Fruit fly (Drosophila melanogaster) S2 (cell line): ENCODE results near the gene Or65b.

Experiments
- CG8478 ChIP-seq: fragments of >200 bp; optimal IDR thresholded peaks from 2 replicates; lab custom pipeline; 2018
- CTCF ChIP-seq, 2 experiments: fragments of >200 bp; optimal IDR thresholded peaks; 2 replicates each; lab custom pipeline; 2018

Gene Or65b

DNA sequence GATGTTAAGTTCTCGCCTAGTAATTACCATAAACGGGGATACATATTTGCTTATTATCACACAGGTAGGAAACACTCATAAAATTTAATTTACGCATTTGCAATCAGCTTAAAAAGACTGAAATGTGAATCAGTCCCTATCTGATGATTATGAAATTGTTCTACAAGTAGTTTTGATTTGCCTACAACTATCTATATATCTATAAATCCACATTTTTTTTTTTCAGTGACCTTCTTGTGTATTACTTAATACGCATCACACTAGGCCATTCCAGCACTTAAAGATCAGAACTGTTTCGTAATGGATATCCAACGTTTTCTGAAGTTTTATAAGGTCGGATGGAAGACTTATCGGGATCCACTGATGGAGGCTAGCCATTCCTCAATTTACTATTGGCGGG, at the start of gene Or65b:
Gene Or65b (plus strand): TSS at position 301 of the 400 bp plus-strand sequence.
- TF ChIP-seq CTCF (optimal IDR thresholded peaks at IDR 0.05; lab: Kevin White, UChicago) (no peak), CG8478 (lab: Kevin White, UChicago) (no peak)

DNA sequence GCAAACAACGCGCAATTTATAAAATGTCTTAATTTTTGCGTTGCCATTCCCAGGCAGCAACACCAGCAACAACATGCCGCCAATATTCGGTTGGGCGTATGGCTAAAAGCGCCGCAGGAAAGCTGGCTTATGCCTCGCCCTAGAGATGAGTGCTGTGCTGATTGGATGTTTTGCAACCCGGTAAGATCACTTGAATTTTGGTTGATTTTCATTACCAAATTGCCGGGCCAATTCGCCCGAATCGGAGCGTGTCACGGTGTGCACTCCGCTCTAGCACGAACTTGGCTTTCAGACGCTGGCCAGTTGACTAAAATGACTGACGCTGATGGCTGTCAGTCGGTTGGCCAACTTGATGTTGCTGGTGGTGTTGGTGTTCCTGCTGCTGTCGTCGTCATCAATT, 40.0 kb upstream of the Or65b start:
- no peak for TF ChIP-seq CG8478 (lab: Kevin White, UChicago)
- TF ChIP-seq CTCF (optimal IDR thresholded peaks at IDR 0.05; lab: Kevin White, UChicago): no peak

DNA sequence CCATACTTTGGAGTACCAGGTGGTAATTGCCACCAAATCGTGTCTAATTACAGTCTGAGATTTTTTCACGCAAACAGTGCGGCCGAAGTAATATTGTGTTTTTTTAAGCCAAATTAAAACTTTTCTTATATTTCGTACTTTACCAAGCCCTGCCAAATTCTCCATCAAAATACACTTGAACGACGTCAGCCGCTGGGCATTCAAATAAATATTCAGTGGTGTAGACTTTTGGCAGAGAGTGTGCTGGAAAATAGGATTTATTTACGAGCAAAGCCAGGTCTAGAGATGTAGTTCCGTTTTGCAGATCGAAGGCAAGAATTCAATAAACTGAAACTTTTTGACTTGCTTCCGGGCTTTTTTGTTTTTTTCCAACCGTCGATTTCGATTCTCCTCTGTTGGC, 28.8 kb upstream of the Or65b start:
- TF ChIP-seq CG8478 (lab: Kevin White, UChicago): no peak
- no peak for TF ChIP-seq CTCF (optimal IDR thresholded peaks at IDR 0.05; lab: Kevin White, UChicago)

DNA sequence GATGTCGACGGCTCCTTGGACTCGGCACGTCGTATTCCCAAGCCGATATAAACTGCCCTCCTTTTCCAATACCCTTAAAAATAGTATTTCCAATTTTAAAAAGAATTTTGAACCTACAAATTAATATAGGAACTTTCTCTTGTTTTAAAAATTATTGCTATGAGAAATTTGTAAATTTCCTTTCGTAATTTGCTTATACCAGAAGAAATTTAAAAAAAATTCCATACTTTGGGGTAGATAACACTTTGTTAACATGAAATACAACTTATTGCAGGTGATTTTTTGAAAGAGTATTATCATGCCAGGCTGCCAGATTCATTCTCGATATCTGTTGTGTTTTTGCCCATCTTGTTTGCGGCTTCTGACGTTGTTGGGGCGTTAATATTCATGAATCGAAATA, 22.9 kb upstream of the Or65b start:
- TF ChIP-seq CG8478 (lab: Kevin White, UChicago): no peak
- no peak for TF ChIP-seq CTCF (optimal IDR thresholded peaks at IDR 0.05; lab: Kevin White, UChicago)

DNA sequence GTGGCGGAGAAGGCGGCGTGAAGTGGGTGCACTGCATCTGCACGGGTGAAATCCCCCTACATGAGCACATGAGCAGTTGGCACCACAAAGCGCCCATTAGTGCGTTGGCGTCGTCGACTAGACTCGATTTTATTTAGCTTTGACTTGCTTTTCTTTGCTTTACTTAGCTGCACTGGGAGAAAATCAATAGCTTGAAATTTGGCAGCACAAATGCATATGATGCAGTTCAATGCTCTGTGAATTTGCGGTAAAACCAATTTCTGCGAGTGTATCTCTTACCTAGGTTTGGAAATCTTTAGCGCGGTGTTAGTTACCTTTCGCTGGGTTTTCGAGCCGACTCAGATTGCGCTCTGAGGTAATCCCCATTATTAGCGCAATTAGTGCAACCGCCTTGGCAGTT, 20.6 kb upstream of the Or65b start:
- no peak for TF ChIP-seq CTCF (optimal IDR thresholded peaks at IDR 0.05; lab: Kevin White, UChicago)
- no peak for TF ChIP-seq CG8478 (lab: Kevin White, UChicago)

dm6 chr3L:6307298-6307697, 18.1 kb upstream of the Or65b start:
- TF ChIP-seq CG8478 (lab: Kevin White, UChicago): no peak
- TF ChIP-seq CTCF (optimal IDR thresholded peaks at IDR 0.05; lab: Kevin White, UChicago): no peak

dm6 chr3L:6308596-6308995, 16.8 kb upstream of the Or65b start:
- TF ChIP-seq CTCF (optimal IDR thresholded peaks at IDR 0.05; lab: Kevin White, UChicago): no peak
- no peak for TF ChIP-seq CG8478 (lab: Kevin White, UChicago)

- TF ChIP-seq CG8478 (lab: Kevin White, UChicago) (no peak), CTCF (optimal IDR thresholded peaks at IDR 0.05; lab: Kevin White, UChicago) (no peak)
Observed at dm6 chr3L:6309726-6310125, 15.7 kb upstream of the Or65b start.

DNA sequence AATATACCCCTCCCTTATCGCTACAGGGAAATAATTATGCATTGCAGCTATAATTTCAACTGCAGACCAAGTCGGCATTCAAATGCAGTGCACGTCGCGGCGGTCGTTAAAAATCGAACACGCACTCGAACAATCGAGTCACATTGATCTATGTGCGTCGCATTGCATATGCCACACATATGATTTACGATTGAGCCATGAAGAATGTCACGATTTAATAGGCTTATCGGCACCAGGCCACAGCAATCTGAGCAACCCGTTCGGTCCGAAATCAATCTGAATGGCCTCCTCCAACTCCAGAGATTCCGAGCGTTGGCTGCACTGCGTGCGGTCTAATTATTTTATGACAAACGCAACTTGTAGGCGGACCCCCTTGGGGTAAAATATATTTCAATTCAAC, 14.9 kb upstream of the Or65b start:
- TF ChIP-seq CG8478 (lab: Kevin White, UChicago): no peak
- no peak for TF ChIP-seq CTCF (optimal IDR thresholded peaks at IDR 0.05; lab: Kevin White, UChicago)

dm6 chr3L:6312029-6312623, 13.3 kb upstream of the Or65b start:
- no peak for TF ChIP-seq CG8478 (lab: Kevin White, UChicago)
- no peak for TF ChIP-seq CTCF (optimal IDR thresholded peaks at IDR 0.05; lab: Kevin White, UChicago)

DNA sequence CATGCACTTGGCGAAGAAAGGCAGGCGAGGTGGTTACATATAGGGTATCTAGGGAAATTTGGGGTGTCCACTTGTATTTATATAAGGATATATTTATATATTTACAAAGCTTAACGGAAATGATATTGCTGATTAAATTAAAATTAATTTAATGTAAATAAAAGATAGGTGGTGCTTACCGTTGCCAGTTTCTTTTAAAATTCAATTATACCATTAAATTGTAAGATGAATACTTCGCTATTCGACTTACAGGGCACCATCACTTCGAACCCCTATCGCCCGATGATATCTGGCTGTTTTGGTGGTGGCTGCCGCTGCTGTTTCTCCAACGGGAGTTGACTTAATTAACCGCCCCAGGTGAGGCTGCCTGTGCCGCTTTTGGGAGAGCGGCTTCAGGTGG, 9.7 kb upstream of the Or65b start:
- no peak for TF ChIP-seq CTCF (optimal IDR thresholded peaks at IDR 0.05; lab: Kevin White, UChicago)
- TF ChIP-seq CG8478 (lab: Kevin White, UChicago): no peak

DNA sequence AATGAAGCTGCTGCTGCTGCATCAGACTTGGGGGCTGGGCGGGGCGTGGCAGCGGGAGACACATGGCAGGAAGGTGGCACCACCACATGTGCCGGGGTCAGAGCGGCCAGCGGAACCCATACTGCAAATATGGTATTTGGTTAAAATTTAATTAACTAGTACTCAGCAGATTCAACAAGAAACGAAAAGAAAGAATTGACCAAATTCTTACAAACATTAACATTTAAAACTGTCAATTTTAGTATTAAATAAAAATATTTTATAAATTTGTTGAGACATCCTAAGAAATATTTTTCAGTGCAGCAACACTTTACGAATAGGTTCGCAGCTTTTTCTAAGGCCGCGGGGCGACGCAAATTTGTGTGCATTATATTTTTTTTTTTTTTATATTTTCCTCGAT, 7.9 kb upstream of the Or65b start:
- TF ChIP-seq CTCF (optimal IDR thresholded peaks at IDR 0.05; lab: Kevin White, UChicago): no peak
- no peak for TF ChIP-seq CG8478 (lab: Kevin White, UChicago)

DNA sequence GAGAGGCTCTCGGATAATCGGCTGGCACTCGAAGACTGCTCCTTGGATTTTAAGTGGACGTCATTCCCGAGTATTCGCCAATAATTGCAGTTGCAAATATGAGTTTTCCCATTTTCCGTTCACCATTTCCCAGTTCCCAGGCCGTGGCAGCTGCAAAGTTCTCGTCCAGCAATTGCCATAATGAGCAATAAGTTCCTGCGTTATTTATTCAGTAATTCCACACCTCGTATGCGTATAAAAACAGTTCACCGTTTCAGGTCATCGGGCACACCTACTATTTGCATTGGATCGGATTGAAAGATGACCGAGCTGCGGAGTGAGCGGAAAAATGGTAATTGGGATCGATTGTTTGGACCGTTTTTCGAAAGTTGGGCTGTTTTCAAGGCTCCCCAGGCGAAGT, 5.1 kb upstream of the Or65b start, which contains the start of gene Or65a:
Gene Or65a (plus strand): TSS at position 301 of the 400 bp plus-strand sequence.
- TF ChIP-seq CTCF (optimal IDR thresholded peaks at IDR 0.05; lab: Kevin White, UChicago) (no peak), CG8478 (lab: Kevin White, UChicago) (no peak)

DNA sequence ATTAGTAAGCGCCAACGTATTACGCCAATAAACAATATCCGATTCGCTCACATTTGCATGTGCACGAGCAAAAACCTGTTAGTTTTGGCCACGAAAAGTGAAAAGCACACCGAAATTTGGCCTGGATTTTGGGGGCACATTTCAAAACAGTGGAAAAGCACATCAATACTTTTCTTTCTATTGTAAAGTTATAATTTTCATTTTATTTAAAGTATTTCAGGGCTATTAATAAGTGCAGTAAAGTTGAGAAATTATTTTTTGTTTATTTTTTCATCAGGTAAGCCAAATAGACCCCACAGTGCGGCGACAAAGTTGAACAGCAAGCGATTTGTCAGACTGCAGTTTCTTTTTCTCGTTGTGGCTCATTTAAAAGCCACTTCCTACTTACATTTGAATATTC, 2.7 kb upstream of the Or65b start:
- TF ChIP-seq CG8478 (lab: Kevin White, UChicago): no peak
- TF ChIP-seq CTCF (optimal IDR thresholded peaks at IDR 0.05; lab: Kevin White, UChicago): no peak

DNA sequence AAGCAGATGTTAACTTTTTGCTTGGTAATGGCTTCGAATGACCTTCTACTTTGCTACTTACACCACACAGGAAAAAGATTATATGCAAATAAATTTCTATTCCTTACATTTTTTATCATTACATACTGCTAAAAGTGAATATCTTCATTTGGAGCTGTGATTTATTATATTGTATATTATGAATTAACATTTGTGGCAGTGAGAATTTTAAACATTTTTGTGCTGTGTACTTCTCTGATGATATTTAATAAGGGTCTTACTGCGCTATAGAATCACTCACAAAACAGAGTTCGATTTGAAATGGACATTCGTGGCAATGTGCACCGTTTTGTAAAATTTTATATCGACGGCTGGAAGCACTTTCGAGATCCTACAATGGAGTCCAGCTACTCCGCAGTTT, 1.9 kb downstream of the Or65b start, which contains the start of gene Or65c:
Gene Or65c (plus strand): TSS at position 301 of the 400 bp plus-strand sequence.
- TF ChIP-seq CTCF (optimal IDR thresholded peaks at IDR 0.05; lab: Kevin White, UChicago) (no peak), CG8478 (lab: Kevin White, UChicago) (no peak)

DNA sequence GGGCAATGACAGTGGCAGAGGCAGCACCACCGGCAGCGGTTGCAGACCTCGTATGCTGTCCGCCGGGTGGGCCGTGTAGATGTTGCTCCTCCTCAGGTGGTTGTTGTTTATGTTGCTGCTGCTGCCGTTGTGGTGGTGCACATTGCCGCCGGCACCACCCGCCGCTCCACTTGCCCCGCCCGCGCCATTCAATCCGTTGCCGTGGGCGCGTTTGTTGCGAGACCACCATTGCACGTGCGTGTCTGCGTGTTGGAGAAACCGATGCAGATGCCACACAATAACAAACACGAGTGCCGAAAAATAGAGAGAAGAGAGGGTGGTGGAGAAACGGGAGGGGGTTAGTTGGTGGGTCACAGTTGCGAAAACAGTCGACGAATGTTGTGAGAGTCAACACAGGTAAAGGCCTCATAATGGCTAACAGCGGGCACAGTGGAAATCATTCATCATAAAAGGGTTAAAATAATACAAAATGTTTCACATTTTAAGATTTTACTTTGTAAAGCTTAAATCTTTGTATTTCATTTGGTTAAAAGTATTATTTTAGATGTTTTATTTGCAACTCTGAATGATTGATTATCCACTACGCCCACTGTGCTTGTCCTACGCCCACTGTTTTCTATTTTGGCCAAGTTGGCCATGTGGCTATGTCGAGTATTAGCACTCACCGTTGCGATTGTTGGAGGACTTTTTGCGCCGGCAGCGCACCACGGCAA, 6.1 kb downstream of the Or65b start:
- TF ChIP-seq CG8478 (lab: Kevin White, UChicago): no peak
- no peak for TF ChIP-seq CTCF (optimal IDR thresholded peaks at IDR 0.05; lab: Kevin White, UChicago)
